Worm (Caenorhabditis elegans): ENCODE results near the gene srh-88.

Gene srh-88

ce11 chrV:2964786-2965185 is at the start of gene srh-88:
Gene srh-88 (minus strand): TSS chrV:2964886.
- TF ChIP-seq lin-39 (tag; optimal IDR thresholded peaks at IDR 0.05) (no peak), hlh-30 (tag; optimal IDR thresholded peaks at IDR 0.05; ENCODE audit: insufficient read depth) (no peak), jun-1 (tag; optimal IDR thresholded peaks at IDR 0.05) (no peak), arid-1 (GFP tag; conservative IDR thresholded peaks at IDR 0.05) (no peak), F10B5.3 (tag; optimal IDR thresholded peaks at IDR 0.05) (no peak), T26A8.4 (GFP tag; IDR thresholded peaks at IDR 0.05) (no peak), Y105C5A.15 (GFP tag; IDR thresholded peaks at IDR 0.05) (no peak), mxl-3 (GFP tag; optimal IDR thresholded peaks at IDR 0.05) (no peak), dve-1 (tag; optimal IDR thresholded peaks at IDR 0.05; ENCODE audit: insufficient read depth) (no peak), nhr-41 (GFP tag; IDR thresholded peaks at IDR 0.05) (no peak), ces-1 (GFP tag; optimal IDR thresholded peaks at IDR 0.05) (no peak), lin-1 (GFP tag; IDR thresholded peaks at IDR 0.05) (no peak)

ce11 chrV:3014185-3014584 is 49.5 kb upstream of the srh-88 start, which contains the start of gene K12D9.1:
Gene K12D9.1 (plus strand): TSS chrV:3014485.
- TF ChIP-seq hlh-30 (tag; optimal IDR thresholded peaks at IDR 0.05; ENCODE audit: insufficient read depth) (no peak), nhr-28 (tag; optimal IDR thresholded peaks at IDR 0.05) (peak; percentile 39), nhr-111 (GFP tag; optimal IDR thresholded peaks at IDR 0.05) (no peak)

- TF ChIP-seq unc-62 (GFP tag; optimal IDR thresholded peaks at IDR 0.05 in 1 of 2) (peak in 1 of 2 experiments; percentile 20), unc-62 (tag; optimal IDR thresholded peaks at IDR 0.05) (no peak), set-16 (GFP tag; IDR thresholded peaks at IDR 0.05) (no peak), aha-1 (tag) (peak; percentile 44)
Observed at ce11 chrV:3011394-3011793, 46.7 kb upstream of the srh-88 start, which contains the start of gene srw-135. Gene srw-135 (minus strand): TSS chrV:3011494.

- TF ChIP-seq unc-62 (GFP tag; optimal IDR thresholded peaks at IDR 0.05 in 1 of 2) (peak in 1 of 2 experiments; percentile 41), unc-62 (tag; optimal IDR thresholded peaks at IDR 0.05) (no peak), Y48G9A.11 (GFP tag; IDR thresholded peaks at IDR 0.05) (no peak)
Observed at ce11 chrV:3010468-3010867, 45.8 kb upstream of the srh-88 start, which contains the start of gene srw-136. Gene srw-136 (minus strand): TSS chrV:3010568.

- peak; percentile 19 for TF ChIP-seq aha-1 (tag)
- TF ChIP-seq T26A8.4 (GFP tag; IDR thresholded peaks at IDR 0.05): no peak
- TF ChIP-seq skn-1 (tag; optimal IDR thresholded peaks at IDR 0.05): no peak
Observed at ce11 chrV:3005964-3006363, 41.3 kb upstream of the srh-88 start, which contains the start of gene srw-112. Gene srw-112 (minus strand): TSS chrV:3006064.

ce11 chrV:2999736-3000135 is 35.0 kb upstream of the srh-88 start, which contains the start of gene srw-119:
Gene srw-119 (minus strand): TSS chrV:2999836.
- no peak for TF ChIP-seq unc-62 (GFP tag; optimal IDR thresholded peaks at IDR 0.05 in 1 of 2)
- TF ChIP-seq unc-62 (tag; optimal IDR thresholded peaks at IDR 0.05): no peak
- TF ChIP-seq fkh-10 (GFP tag; optimal IDR thresholded peaks at IDR 0.05): no peak
- no peak for TF ChIP-seq nhr-102 (tag; optimal IDR thresholded peaks at IDR 0.05)
- TF ChIP-seq ceh-44 (GFP tag; IDR thresholded peaks at IDR 0.05): no peak
- no peak for TF ChIP-seq lsy-2 (tag; optimal IDR thresholded peaks at IDR 0.05)
- no peak for TF ChIP-seq dmd-6 (GFP tag; IDR thresholded peaks at IDR 0.05)

ce11 chrV:2996105-2996504 is 31.4 kb upstream of the srh-88 start, which contains the start of gene srw-120:
Gene srw-120 (minus strand): TSS chrV:2996205.
- TF ChIP-seq nhr-25 (tag; optimal IDR thresholded peaks at IDR 0.05; ENCODE audit: borderline replicate concordance, insufficient read depth): no peak
- TF ChIP-seq T20F7.1 (GFP tag; optimal IDR thresholded peaks at IDR 0.05): no peak

Data from whole organism, L4 larva.